Worm (Caenorhabditis elegans): ENCODE measurements around the gene srg-11.

srg-11 gene

DNA sequence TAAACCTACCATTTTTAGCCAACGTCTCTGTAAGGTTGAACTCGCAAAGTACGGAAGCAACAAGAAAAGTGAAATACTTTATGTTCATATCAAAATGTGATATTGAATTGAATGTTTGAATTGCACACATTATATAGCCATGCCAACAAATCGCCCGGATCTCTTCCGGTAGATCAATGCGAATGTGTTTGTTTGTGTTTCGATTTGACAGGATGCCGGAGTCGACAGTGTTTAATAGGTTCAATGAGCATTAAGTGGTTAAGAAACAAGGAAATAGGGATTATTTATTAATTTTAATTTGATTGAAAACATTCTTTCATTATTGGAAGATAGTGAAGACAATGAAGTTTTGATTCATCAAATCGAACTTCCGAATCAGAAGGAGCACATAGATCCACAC lies 33.6 kb upstream of the srg-11 start, which contains the start of gene pqn-29:
Gene pqn-29, minus strand, starts transcription at position 101 of the 400 bp plus-strand sequence.
- no peak for TF ChIP-seq saeg-2 (GFP tag; IDR thresholded peaks at IDR 0.05)
- TF ChIP-seq nhr-28 (tag; optimal IDR thresholded peaks at IDR 0.05), result no peak
- TF ChIP-seq F37D6.2 (tag; optimal IDR thresholded peaks at IDR 0.05), result no peak
- no peak for TF ChIP-seq ZK337.2 (GFP tag; IDR thresholded peaks at IDR 0.05)
- TF ChIP-seq fkh-10 (GFP tag; optimal IDR thresholded peaks at IDR 0.05), result no peak
- TF ChIP-seq ZK546.5 (tag; optimal IDR thresholded peaks at IDR 0.05), result no peak

DNA sequence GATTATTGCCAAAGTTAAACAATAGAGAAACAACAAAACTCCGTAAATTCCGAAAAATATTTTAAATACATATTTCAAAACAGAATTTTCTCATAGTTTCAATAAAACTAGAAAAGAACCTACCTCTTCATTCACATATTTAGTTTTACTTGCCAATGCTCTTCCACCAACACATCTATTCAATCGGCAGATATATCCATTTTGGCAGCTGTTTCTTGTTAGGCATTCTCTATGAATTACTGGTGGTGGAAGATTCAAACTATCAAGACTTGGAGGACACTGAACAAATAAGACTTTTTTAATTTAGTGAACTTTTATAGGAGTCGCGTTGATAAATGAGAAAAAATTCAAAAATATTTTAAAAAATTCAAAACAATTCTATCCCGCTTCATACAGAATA lies 32.5 kb upstream of the srg-11 start:
- no peak for TF ChIP-seq nhr-48 (tag; optimal IDR thresholded peaks at IDR 0.05)
- no peak for TF ChIP-seq gei-8 (GFP tag; optimal IDR thresholded peaks at IDR 0.05)
- TF ChIP-seq vab-7 (GFP tag; IDR thresholded peaks at IDR 0.05), result no peak
- no peak for TF ChIP-seq zfp-3 (GFP tag; conservative IDR thresholded peaks at IDR 0.05)
- TF ChIP-seq lin-1 (GFP tag; IDR thresholded peaks at IDR 0.05), result no peak
- no peak for TF ChIP-seq Y5F2A.4 (GFP tag; optimal IDR thresholded peaks at IDR 0.05)
- no peak for TF ChIP-seq nhr-77 (tag; optimal IDR thresholded peaks at IDR 0.05)

DNA sequence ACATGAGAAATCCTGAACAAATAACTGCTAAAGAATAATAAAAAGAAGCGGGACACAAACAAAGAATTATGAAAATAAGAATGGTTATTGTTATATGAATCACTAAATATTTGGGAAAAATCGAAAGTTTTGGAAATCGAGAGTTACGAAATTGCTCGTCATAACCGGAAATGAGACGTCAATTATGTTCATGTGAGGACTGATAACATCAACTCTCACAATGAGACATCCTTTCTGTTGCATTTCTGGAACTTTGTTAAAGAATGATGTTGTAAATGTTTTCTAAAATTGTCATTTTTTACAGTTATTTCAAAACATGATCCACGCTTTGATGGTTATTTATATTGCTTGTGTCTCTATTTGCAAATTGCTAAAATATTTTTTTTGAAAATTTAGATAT lies 31.9 kb upstream of the srg-11 start, which contains the start of gene T23F11.6:
Gene T23F11.6, minus strand, starts transcription at position 45 of the 400 bp plus-strand sequence.
- peak; percentile 15 for TF ChIP-seq nhr-28 (tag; optimal IDR thresholded peaks at IDR 0.05)
- TF ChIP-seq mdl-1 (tag; optimal IDR thresholded peaks at IDR 0.05), result peak in 1 of 2 experiments; percentile 1
- no peak for TF ChIP-seq snpc-4 (tag; optimal IDR thresholded peaks at IDR 0.05)
- no peak for TF ChIP-seq lir-3 (tag; optimal IDR thresholded peaks at IDR 0.05)
- TF ChIP-seq daf-16 (GFP tag; optimal IDR thresholded peaks at IDR 0.05), result no peak
- peak; percentile 22 for TF ChIP-seq daf-16 (tag; optimal IDR thresholded peaks at IDR 0.05)
- TF ChIP-seq dve-1 (tag; optimal IDR thresholded peaks at IDR 0.05; ENCODE audit: insufficient read depth), result peak; percentile 5
- TF ChIP-seq dmd-6 (GFP tag; IDR thresholded peaks at IDR 0.05), result peak; percentile 65
- TF ChIP-seq daf-12 (tag; optimal IDR thresholded peaks at IDR 0.05), result no peak
- TF ChIP-seq mes-2 (tag; optimal IDR thresholded peaks at IDR 0.05; ENCODE audit: poor library complexity, severe bottlenecking), result no peak
- TF ChIP-seq pqm-1 (tag; optimal IDR thresholded peaks at IDR 0.05), result peak; percentile 53
- 0 out of 2 replicates have a peak, but pooled peaks have one; percentile 49 for TF ChIP-seq lin-1 (GFP tag; IDR thresholded peaks at IDR 0.05)

DNA sequence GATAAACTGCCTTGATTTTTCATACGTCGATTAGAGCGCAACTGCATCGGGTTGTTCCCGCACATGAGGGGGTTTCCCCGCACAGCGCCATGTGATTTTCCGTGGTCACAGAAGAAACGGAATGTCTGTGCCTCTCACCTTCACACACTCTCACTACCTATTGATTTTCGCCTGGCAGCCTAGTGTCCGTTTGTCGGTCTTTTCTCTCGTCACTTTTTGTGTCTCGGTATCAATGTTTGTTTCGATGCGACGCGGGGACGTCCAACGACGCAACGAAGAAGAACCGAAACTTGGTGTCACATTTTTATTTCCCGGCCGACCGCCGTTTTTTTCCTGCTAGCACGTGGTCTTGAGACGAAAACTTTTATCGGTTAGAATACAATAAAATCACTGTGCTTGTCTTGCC lies 30.4 kb upstream of the srg-11 start:
- TF ChIP-seq lin-29 (GFP tag; IDR thresholded peaks at IDR 0.05) (peak; percentile 73; the same call in 1 of the 2 replicates), nhr-28 (tag; optimal IDR thresholded peaks at IDR 0.05) (peak; percentile 97), zfp-2 (tag; optimal IDR thresholded peaks at IDR 0.05) (peak; percentile 48), T26A8.4 (GFP tag; IDR thresholded peaks at IDR 0.05) (peak; percentile 83), ces-1 (GFP tag; optimal IDR thresholded peaks at IDR 0.05) (no peak), F44E2.7 (GFP tag; IDR thresholded peaks at IDR 0.05) (no peak), hmg-1.1 (GFP tag; IDR thresholded peaks at IDR 0.05) (peak; percentile 86), zip-2 (tag; optimal IDR thresholded peaks at IDR 0.05) (peak; percentile 44), attf-4 (tag; optimal IDR thresholded peaks at IDR 0.05) (no peak), F26F4.8 (GFP tag; conservative IDR thresholded peaks at IDR 0.05) (no peak), lir-3 (tag; optimal IDR thresholded peaks at IDR 0.05) (peak; percentile 33), Y5F2A.4 (GFP tag; optimal IDR thresholded peaks at IDR 0.05) (no peak), set-16 (GFP tag; IDR thresholded peaks at IDR 0.05) (peak; percentile 80), pqm-1 (tag; optimal IDR thresholded peaks at IDR 0.05) (peak; percentile 39), nhr-102 (tag; optimal IDR thresholded peaks at IDR 0.05) (peak; percentile 93), unc-62 (GFP tag; optimal IDR thresholded peaks at IDR 0.05 in 1 of 2) (peak in 1 of 2 experiments; percentile 99), unc-62 (tag; optimal IDR thresholded peaks at IDR 0.05) (no peak), ceh-44 (GFP tag; IDR thresholded peaks at IDR 0.05) (peak; percentile 15; the same call in 1 of the 2 replicates), dmd-6 (GFP tag; IDR thresholded peaks at IDR 0.05) (peak; percentile 99), daf-12 (tag; optimal IDR thresholded peaks at IDR 0.05) (no peak), lin-13 (GFP tag; optimal IDR thresholded peaks at IDR 0.05) (peak; percentile 91), hlh-30 (tag; optimal IDR thresholded peaks at IDR 0.05; ENCODE audit: insufficient read depth) (peak; percentile 99), mep-1 (tag; optimal IDR thresholded peaks at IDR 0.05) (peak; percentile 96), dmd-8 (GFP tag; IDR thresholded peaks at IDR 0.05) (no peak), pha-4 (GFP tag; IDR thresholded peaks at IDR 0.05) (peak; percentile 75), pha-4 (tag; optimal IDR thresholded peaks at IDR 0.05) (peak; percentile 21), ceh-82 (tag; optimal IDR thresholded peaks at IDR 0.05) (no peak), saeg-2 (GFP tag; IDR thresholded peaks at IDR 0.05) (peak; percentile 81), fkh-10 (GFP tag; optimal IDR thresholded peaks at IDR 0.05) (peak; percentile 57), arid-1 (GFP tag; conservative IDR thresholded peaks at IDR 0.05) (peak; percentile 15; the same call in 1 of the 2 replicates), zfp-3 (GFP tag; conservative IDR thresholded peaks at IDR 0.05) (0 out of 2 replicates have a peak, but pooled peaks have one; percentile 39)

Measured in whole organism, L4 larva.